Fruit fly (Drosophila melanogaster) whole organism, adult: ENCODE measurements around the gene CG43376.

Experiments
- CG1620 ChIP-seq: fragments of 200-800 bp; sonication (Bioruptor generic); optimal IDR thresholded peaks from 2 replicates; lab custom pipeline; 2016; ENCODE audit warnings: missing biosample characterization, missing genetic modification characterization
- CG33017 ChIP-seq: fragments of 200-800 bp; sonication (Bioruptor generic); optimal IDR thresholded peaks from 2 replicates; lab custom pipeline; 2018; ENCODE audit warnings: missing biosample characterization, mild to moderate bottlenecking, missing genetic modification characterization, moderate library complexity
- bab1 ChIP-seq: fragments of 200-800 bp; sonication (Bioruptor generic); optimal IDR thresholded peaks from 3 replicates; lab custom pipeline; 2019; ENCODE audit warnings: missing biosample characterization, mild to moderate bottlenecking, missing genetic modification characterization, moderate library complexity
- kay ChIP-seq: fragments of 200-800 bp; sonication (Bioruptor generic); peaks from one replicate; lab custom pipeline; 2016; ENCODE audit warnings: missing biosample characterization, missing genetic modification characterization, borderline replicate concordance

DNA sequence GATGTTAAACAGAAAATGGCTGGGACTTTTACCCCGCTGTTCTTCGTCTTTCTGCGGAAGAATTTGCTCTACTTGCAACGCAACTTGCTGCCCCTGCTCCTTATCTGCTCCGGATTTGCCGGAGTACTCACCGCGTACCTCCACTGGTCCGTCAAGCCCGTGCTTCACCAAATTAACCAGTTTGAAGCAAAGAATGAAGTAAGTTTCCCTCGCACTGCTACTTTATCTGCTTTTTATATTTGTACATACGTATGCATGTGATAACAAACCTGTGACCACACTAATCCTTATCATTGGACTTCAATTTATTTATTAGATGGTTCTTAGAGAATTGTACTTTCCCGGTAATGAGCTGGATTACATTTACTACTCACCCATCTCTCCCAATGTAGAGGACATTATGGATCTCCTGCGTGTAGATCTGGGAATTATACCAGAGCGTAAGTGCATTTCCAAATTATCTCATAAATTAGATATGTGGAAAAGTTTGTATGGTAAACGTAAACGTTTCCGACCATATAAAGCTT, 10.4 kb downstream of the CG43376 start, which contains the start of gene CG16890:
- TF ChIP-seq bab1 (GFP tag; lab: Kevin White, UChicago): no peak
- no peak for TF ChIP-seq kay (GFP tag; lab: Kevin White, UChicago)
- no peak for TF ChIP-seq CG1620 (GFP tag; lab: Kevin White, UChicago)
- no peak for TF ChIP-seq CG33017
